Worm (Caenorhabditis elegans): Measurements from ENCODE around the gene nep-26.

DNA sequence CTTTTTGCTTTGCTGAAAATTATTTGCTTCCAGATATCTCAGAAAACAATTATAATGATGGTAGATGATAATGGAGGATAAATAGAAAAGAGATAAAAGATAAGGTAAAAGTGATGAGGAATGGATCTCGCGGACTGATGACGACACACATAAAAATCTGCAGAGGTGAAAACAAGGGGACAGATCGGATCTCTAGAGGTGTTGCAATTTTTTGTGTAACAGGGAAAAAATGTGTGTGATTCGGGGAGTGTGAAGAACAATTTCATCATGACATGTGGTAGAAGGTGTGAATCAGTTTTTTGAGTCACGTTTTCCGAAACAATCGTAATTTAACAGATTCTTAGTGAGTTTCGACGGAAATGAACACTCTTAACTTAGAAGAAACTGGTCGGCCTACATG, 11.0 kb downstream of the nep-26 start:
- TF ChIP-seq hmg-11 (tag; optimal IDR thresholded peaks at IDR 0.05) (no peak), elt-3 (tag; optimal IDR thresholded peaks at IDR 0.05) (no peak), eor-1 (tag; optimal IDR thresholded peaks at IDR 0.05) (no peak), unc-39 (tag; optimal IDR thresholded peaks at IDR 0.05) (no peak), ceh-16 (tag; optimal IDR thresholded peaks at IDR 0.05) (no peak), skn-1 (tag; optimal IDR thresholded peaks at IDR 0.05) (no peak), nhr-12 (tag; optimal IDR thresholded peaks at IDR 0.05) (no peak), nhr-76 (tag; optimal IDR thresholded peaks at IDR 0.05) (no peak), daf-12 (tag; optimal IDR thresholded peaks at IDR 0.05) (no peak), ztf-11 (tag; optimal IDR thresholded peaks at IDR 0.05) (no peak), nhr-237 (tag; optimal IDR thresholded peaks at IDR 0.05) (no peak), nfya-1 (tag; optimal IDR thresholded peaks at IDR 0.05; ENCODE audit: insufficient read depth) (peak; percentile 24)

Data from whole organism, L3 larva.